Fruit fly (Drosophila melanogaster) whole organism, embryonic: ENCODE measurements around the gene Antp.
A peak's percentile ranks its signal among the peaks of the same experiment; 100 is the strongest.

Experiments used
- Antp ChIP-seq: fragments of 200-800 bp; sonication (Bioruptor generic); optimal IDR thresholded peaks from 3 replicates; lab custom pipeline; 2016; ENCODE audit warnings: missing biosample characterization, missing genetic modification characterization
- Asciz ChIP-seq: fragments of 200-800 bp; sonication (Bioruptor generic); optimal IDR thresholded peaks from 2 replicates; lab custom pipeline; 2017; ENCODE audit warnings: missing biosample characterization, mild to moderate bottlenecking, missing genetic modification characterization, missing genetic modification reagents
- CG11247 ChIP-seq: fragments of 200-800 bp; sonication (Bioruptor generic); IDR thresholded peaks from 2 replicates; pipeline ENCODE4 v1.3.6; 2022; ENCODE audit warnings: missing biosample characterization, missing genetic modification characterization
- CG12391 ChIP-seq: fragments of 200-800 bp; sonication (Bioruptor generic); optimal IDR thresholded peaks from 3 replicates; lab custom pipeline; 2018; ENCODE audit warnings: missing biosample characterization, mild to moderate bottlenecking, missing genetic modification characterization, moderate library complexity
- CG12744 ChIP-seq: fragments of 200-800 bp; sonication (Bioruptor generic); optimal IDR thresholded peaks from 2 replicates; lab custom pipeline; 2016; ENCODE audit warnings: missing biosample characterization, missing genetic modification characterization
- CG13894 ChIP-seq: fragments of 200-800 bp; sonication (Bioruptor generic); optimal IDR thresholded peaks from 3 replicates; lab custom pipeline; 2018; ENCODE audit warnings: missing biosample characterization, mild to moderate bottlenecking, missing genetic modification characterization, moderate library complexity
- CG15696 ChIP-seq: fragments of 200-800 bp; sonication (Bioruptor generic); optimal IDR thresholded peaks from 2 replicates; lab custom pipeline; 2019; ENCODE audit warnings: missing biosample characterization, mild to moderate bottlenecking, missing genetic modification characterization, moderate library complexity
- CG17328 ChIP-seq: fragments of 200-800 bp; sonication (Bioruptor generic); IDR thresholded peaks from 2 replicates; pipeline ENCODE4 v1.3.6; 2022; ENCODE audit warnings: missing biosample characterization, missing genetic modification characterization
- CG18011 ChIP-seq: fragments of 200-800 bp; sonication (Bioruptor generic); optimal IDR thresholded peaks from 2 replicates; lab custom pipeline; 2017; ENCODE audit warnings: missing biosample characterization, missing genetic modification characterization, mild to moderate bottlenecking, moderate library complexity, missing genotype
- CG18599 ChIP-seq: fragments of 200-800 bp; sonication (Bioruptor generic); optimal IDR thresholded peaks from 3 replicates; lab custom pipeline; 2017; ENCODE audit warnings: missing biosample characterization, missing genetic modification characterization, mild to moderate bottlenecking, moderate library complexity, missing genetic modification reagents
- CG32532 ChIP-seq: fragments of 200-800 bp; sonication (Bioruptor generic); IDR thresholded peaks from 2 replicates; pipeline ENCODE4 v1.3.6; 2022; ENCODE audit warnings: missing biosample characterization, missing genetic modification characterization
- CG32772 ChIP-seq: fragments of 200-800 bp; sonication (Bioruptor generic); IDR thresholded peaks from 2 replicates; pipeline ENCODE4 v1.3.6; 2022; ENCODE audit warnings: missing biosample characterization, missing genetic modification characterization
- CG33557 ChIP-seq: fragments of 200-800 bp; sonication (Bioruptor generic); optimal IDR thresholded peaks from 2 replicates; lab custom pipeline; 2019; ENCODE audit warnings: missing biosample characterization, mild to moderate bottlenecking, missing genetic modification characterization, moderate library complexity
- CG5953 ChIP-seq: fragments of 200-800 bp; sonication (Bioruptor generic); IDR thresholded peaks from 2 replicates; pipeline ENCODE4 v1.3.6; 2022; ENCODE audit warnings: missing biosample characterization, missing genetic modification characterization
- CG6854 ChIP-seq: fragments of 200-800 bp; sonication (Bioruptor generic); optimal IDR thresholded peaks from 3 replicates; lab custom pipeline; 2017; ENCODE audit warnings: missing biosample characterization, mild to moderate bottlenecking, missing genetic modification characterization
- CG7372 ChIP-seq: fragments of 200-800 bp; sonication (Bioruptor generic); IDR thresholded peaks from 2 replicates; pipeline ENCODE4 v1.3.6; 2022; ENCODE audit warnings: missing biosample characterization, missing genetic modification characterization
- CG8359 ChIP-seq: fragments of 200-800 bp; sonication (Bioruptor generic); optimal IDR thresholded peaks from 2 replicates; lab custom pipeline; 2017; ENCODE audit warnings: missing biosample characterization, mild to moderate bottlenecking, missing genetic modification characterization, borderline replicate concordance
- CG8944 ChIP-seq: fragments of 200-800 bp; sonication (Bioruptor generic); optimal IDR thresholded peaks from 3 replicates; lab custom pipeline; 2016; ENCODE audit warnings: missing biosample characterization, missing genetic modification characterization
- Drgx ChIP-seq: fragments of 200-800 bp; sonication (Bioruptor generic); IDR thresholded peaks from 2 replicates; pipeline ENCODE4 v1.3.6; 2022; ENCODE audit warnings: missing biosample characterization, missing genetic modification characterization
- Fer2 ChIP-seq: fragments of 200-800 bp; sonication (Bioruptor generic); optimal IDR thresholded peaks from 2 replicates; lab custom pipeline; 2018; ENCODE audit warnings: missing biosample characterization, mild to moderate bottlenecking, missing genetic modification characterization, moderate library complexity
- GATAe ChIP-seq: fragments of 200-800 bp; sonication (Bioruptor generic); conservative IDR thresholded peaks from 2 replicates; pipeline ENCODE4 v1.3.6; 2022; ENCODE audit warnings: missing biosample characterization, missing genetic modification characterization
- Gsc ChIP-seq: fragments of 200-800 bp; sonication (Bioruptor generic); IDR thresholded peaks from 2 replicates; pipeline ENCODE4 v1.3.6; 2022; ENCODE audit warnings: missing biosample characterization, missing genetic modification characterization
- HLH3B ChIP-seq: fragments of 200-800 bp; sonication (Bioruptor generic); IDR thresholded peaks from 2 replicates; pipeline ENCODE4 v1.3.6; 2022; ENCODE audit warnings: missing biosample characterization, missing genetic modification characterization
- HLH4C ChIP-seq: fragments of 200-800 bp; sonication (Bioruptor generic); IDR thresholded peaks from 3 replicates; pipeline ENCODE4 v1.3.6; 2022; ENCODE audit warnings: missing biosample characterization, missing genetic modification characterization; ENCODE audit not compliant: partially characterized antibody
- Hey ChIP-seq: fragments of 200-800 bp; sonication (Bioruptor generic); optimal IDR thresholded peaks from 3 replicates; lab custom pipeline; 2018; ENCODE audit warnings: missing biosample characterization, mild to moderate bottlenecking, missing genetic modification characterization
- Meics ChIP-seq: fragments of 200-800 bp; sonication (Bioruptor generic); optimal IDR thresholded peaks from 2 replicates; lab custom pipeline; 2017; ENCODE audit warnings: missing biosample characterization, mild to moderate bottlenecking, missing genetic modification characterization
- NfI ChIP-seq: fragments of 200-800 bp; sonication (Bioruptor generic); optimal IDR thresholded peaks from 3 replicates; lab custom pipeline; 2018; ENCODE audit warnings: missing biosample characterization, mild to moderate bottlenecking, missing genetic modification characterization, moderate library complexity
- Sin3A ChIP-seq: fragments of >200 bp; optimal IDR thresholded peaks from 2 replicates; lab custom pipeline; 2018
- Usf ChIP-seq: fragments of 200-800 bp; sonication (Bioruptor generic); optimal IDR thresholded peaks from 2 replicates; lab custom pipeline; 2017; ENCODE audit warnings: missing genotype, missing biosample characterization, missing genetic modification characterization
- aop ChIP-seq: fragments of 200-800 bp; sonication (Bioruptor generic); IDR thresholded peaks from 2 replicates; pipeline ENCODE4 v1.3.6; 2022; ENCODE audit warnings: missing biosample characterization, missing genetic modification characterization
- ara ChIP-seq: fragments of 200-800 bp; sonication (Bioruptor generic); IDR thresholded peaks from 2 replicates; pipeline ENCODE4 v1.3.6; 2022; ENCODE audit warnings: missing biosample characterization, missing genetic modification characterization
- ase ChIP-seq: fragments of 200-800 bp; sonication (Bioruptor generic); IDR thresholded peaks from 3 replicates; pipeline ENCODE4 v1.3.6; 2022; ENCODE audit warnings: missing biosample characterization, missing genetic modification characterization
- cas ChIP-seq: fragments of 200-800 bp; sonication (Bioruptor generic); IDR thresholded peaks from 2 replicates; pipeline ENCODE4 v1.3.6; 2022; ENCODE audit warnings: missing biosample characterization, missing genetic modification characterization
- cato ChIP-seq: fragments of 200-800 bp; sonication (Bioruptor generic); optimal IDR thresholded peaks from 2 replicates; lab custom pipeline; 2016; ENCODE audit warnings: missing biosample characterization, missing genetic modification characterization, borderline replicate concordance
- dan ChIP-seq: fragments of 200-800 bp; sonication (Bioruptor generic); IDR thresholded peaks from 2 replicates; pipeline ENCODE4 v1.3.6; 2022; ENCODE audit warnings: missing biosample characterization, missing genetic modification characterization
- en ChIP-seq: fragments of 200-800 bp; sonication (Bioruptor generic); optimal IDR thresholded peaks from 2 replicates; lab custom pipeline; 2016; ENCODE audit warnings: missing biosample characterization, missing genetic modification characterization
- hkb ChIP-seq, 2 experiments: fragments of 200-800 bp in 1 of 2; fragments of >200 bp in 1 of 2; sonication (Bioruptor generic) in 1 of 2; IDR thresholded peaks in 1 of 2; optimal IDR thresholded peaks in 1 of 2; 2 replicates each; pipeline versions ENCODE4 v1.3.6 to Lab custom; 2017 to 2022; ENCODE audit warnings: missing biosample characterization in 1 of 2, missing genetic modification characterization in 1 of 2
- ind ChIP-seq: fragments of 200-800 bp; sonication (Bioruptor generic); optimal IDR thresholded peaks from 3 replicates; lab custom pipeline; 2016; ENCODE audit warnings: missing biosample characterization, missing genetic modification characterization
- knrl ChIP-seq: fragments of 200-800 bp; sonication (Bioruptor generic); IDR thresholded peaks from 3 replicates; pipeline ENCODE4 v1.3.6; 2022; ENCODE audit warnings: missing biosample characterization, missing genetic modification characterization; ENCODE audit not compliant: partially characterized antibody
- lmd ChIP-seq: fragments of 200-800 bp; sonication (Bioruptor generic); IDR thresholded peaks from 2 replicates; pipeline ENCODE4 v1.3.6; 2022; ENCODE audit warnings: missing biosample characterization, missing genetic modification characterization
- maf-S ChIP-seq: fragments of 200-800 bp; sonication (Bioruptor generic); optimal IDR thresholded peaks from 2 replicates; lab custom pipeline; 2016; ENCODE audit warnings: missing biosample characterization, missing genetic modification characterization
- pnt ChIP-seq: fragments of 200-800 bp; sonication (Bioruptor generic); optimal IDR thresholded peaks from 3 replicates; lab custom pipeline; 2016; ENCODE audit warnings: missing biosample characterization, missing genetic modification characterization
- pros ChIP-seq: fragments of 200-800 bp; sonication (Bioruptor generic); optimal IDR thresholded peaks from 3 replicates; lab custom pipeline; 2019; ENCODE audit warnings: missing biosample characterization, mild to moderate bottlenecking, missing genetic modification characterization, moderate library complexity
- repo ChIP-seq: fragments of 200-800 bp; sonication (Bioruptor generic); optimal IDR thresholded peaks from 2 replicates; lab custom pipeline; 2016; ENCODE audit warnings: missing biosample characterization, missing genetic modification characterization
- row ChIP-seq: fragments of 200-800 bp; sonication (Bioruptor generic); IDR thresholded peaks from 3 replicates; pipeline ENCODE4 v1.3.6; 2022; ENCODE audit warnings: missing biosample characterization, missing genetic modification characterization
- unc-4 ChIP-seq: fragments of 200-800 bp; sonication (Bioruptor generic); IDR thresholded peaks from 2 replicates; pipeline ENCODE4 v1.3.6; 2022; ENCODE audit warnings: missing biosample characterization, missing genetic modification characterization; ENCODE audit not compliant: partially characterized antibody
- vnd ChIP-seq: fragments of 200-800 bp; sonication (Bioruptor generic); IDR thresholded peaks from 3 replicates; pipeline ENCODE4 v1.3.6; 2022; ENCODE audit warnings: missing biosample characterization, missing genetic modification characterization; ENCODE audit not compliant: partially characterized antibody

Antp gene

dm6 chr3R:6912251-6913215, 86.5 kb downstream of the Antp start (continued):
- TF ChIP-seq pros (no peak), CG32772 (GFP tag; lab: Robert Waterston, UW) (0 out of 2 replicates have a peak, but pooled peaks have one; percentile 42), CG15696 (tag; lab: Kevin White, UChicago) (peak; percentile 83), dan (GFP tag; lab: Robert Waterston, UW) (no peak), CG11247 (peak; percentile 67), CG12744 (GFP tag; lab: Kevin White, UChicago) (peak; percentile 3), Hey (tag; lab: Kevin White, UChicago) (no peak), hkb (optimal IDR thresholded peaks at IDR 0.05; lab: Kevin White, UChicago) (no peak), hkb (GFP tag; IDR thresholded peaks at IDR 0.05; lab: Robert Waterston, UW) (peak; percentile 72), CG8944 (peak; percentile 24), aop (GFP tag; lab: Robert Waterston, UW) (peak; percentile 67; the same call in 1 of the 2 replicates), row (peak; percentile 88), CG18011 (GFP tag; lab: Kevin White, UChicago) (peak; percentile 56), en (GFP tag; lab: Kevin White, UChicago) (peak; percentile 56), GATAe (GFP tag; lab: Robert Waterston, UW) (no peak), Antp (GFP tag; lab: Kevin White, UChicago) (peak; percentile 58), ase (peak; percentile 73; the same call in 2 of the 3 replicates), CG5953 (peak; percentile 4; the same call in 1 of the 2 replicates), HLH3B (GFP tag; lab: Robert Waterston, UW) (peak; percentile 62), CG13894 (peak; percentile 42), Drgx (GFP tag; lab: Robert Waterston, UW) (peak; percentile 66), CG33557 (GFP tag; lab: Kevin White, UChicago) (peak; percentile 79), Usf (GFP tag; lab: Kevin White, UChicago) (peak; percentile 49), Meics (GFP tag; lab: Kevin White, UChicago) (peak; percentile 89), knrl (no peak; the same call in 2 of the 3 replicates), cas (peak; percentile 21; the same call in 1 of the 2 replicates), Fer2 (tag; lab: Kevin White, UChicago) (peak; percentile 51), CG6854 (GFP tag; lab: Kevin White, UChicago) (peak; percentile 84), maf-S (peak; percentile 18), vnd (GFP tag; lab: Robert Waterston, UW) (no peak), NfI (GFP tag; lab: Kevin White, UChicago) (peak; percentile 80), cato (GFP tag; lab: Kevin White, UChicago) (no peak), HLH4C (0 out of 3 replicates have a peak, but pooled peaks have one; percentile 10), pnt (GFP tag; lab: Kevin White, UChicago) (peak; percentile 46), Asciz (GFP tag; lab: Kevin White, UChicago) (peak; percentile 82), Sin3A (lab: Kevin White, UChicago) (no peak), ara (GFP tag; lab: Robert Waterston, UW) (peak; percentile 42), CG8359 (GFP tag; lab: Kevin White, UChicago) (peak; percentile 46), CG18599 (peak; percentile 88), Gsc (GFP tag; lab: Robert Waterston, UW) (0 out of 2 replicates have a peak, but pooled peaks have one; percentile 7), CG17328 (GFP tag; lab: Robert Waterston, UW) (peak; percentile 54; the same call in 1 of the 2 replicates), CG12391 (peak; percentile 91), unc-4 (GFP tag; lab: Robert Waterston, UW) (no peak), lmd (peak; percentile 76), CG7372 (GFP tag; lab: Robert Waterston, UW) (peak; percentile 64), CG32532 (GFP tag; lab: Robert Waterston, UW) (peak; percentile 81), ind (GFP tag; lab: Kevin White, UChicago) (peak; percentile 80), repo (peak; percentile 8)
